Worm (Caenorhabditis elegans) whole organism, young adult: ENCODE measurements around the gene cua-1.

Experiments
- attf-6 ChIP-seq: fragments of 200-800 bp; sonication (Bioruptor generic); IDR thresholded peaks from 2 replicates; pipeline ENCODE4 v1.3.6; 2022; ENCODE audit warnings: missing genetic modification reagents, missing genetic modification characterization, missing compliant biosample characterization
- ceh-100 ChIP-seq: fragments of 200-800 bp; sonication (Bioruptor generic); IDR thresholded peaks from 2 replicates; pipeline ENCODE4 v1.3.6; 2022; ENCODE audit warnings: missing genetic modification reagents, missing genetic modification characterization, missing compliant biosample characterization
- ceh-79 ChIP-seq: sonication (generic microtip); optimal IDR thresholded peaks from 2 replicates; lab custom pipeline; 2017; ENCODE audit warnings: mild to moderate bottlenecking, missing genetic modification characterization, missing compliant biosample characterization
- fkh-3 ChIP-seq: sonication (generic microtip); optimal IDR thresholded peaks from 2 replicates; lab custom pipeline; 2016; ENCODE audit warnings: mild to moderate bottlenecking, missing genetic modification characterization, missing compliant biosample characterization
- him-1 ChIP-seq: sonication (generic microtip); optimal IDR thresholded peaks from 2 replicates; lab custom pipeline; 2016; ENCODE audit warnings: missing genotype, missing genetic modification reagents, missing genetic modification characterization, missing compliant biosample characterization
- hmg-20 ChIP-seq: fragments of 200-800 bp; sonication (Bioruptor generic); IDR thresholded peaks from 2 replicates; pipeline ENCODE4 v1.3.6; 2022; ENCODE audit warnings: missing genetic modification reagents, missing genetic modification characterization, missing compliant biosample characterization
- lin-26 ChIP-seq: fragments of 200-800 bp; sonication (Bioruptor generic); IDR thresholded peaks from 2 replicates; pipeline ENCODE4 v1.3.6; 2022; ENCODE audit warnings: missing genetic modification reagents, missing genetic modification characterization, missing compliant biosample characterization
- madf-8 ChIP-seq: fragments of 200-800 bp; sonication (Bioruptor generic); conservative IDR thresholded peaks from 2 replicates; pipeline ENCODE4 v1.3.6; 2022; ENCODE audit warnings: missing genetic modification reagents, missing genetic modification characterization, missing compliant biosample characterization
- pha-4 ChIP-seq: fragments of 150-350 bp; sonication (generic microtip); optimal IDR thresholded peaks from 2 replicates; lab custom pipeline; 2014; ENCODE audit warnings: missing biosample characterization, missing genetic modification reagents, missing genetic modification characterization
- sdz-38 ChIP-seq: sonication (generic microtip); optimal IDR thresholded peaks from 2 replicates; lab custom pipeline; 2016; ENCODE audit warnings: missing genotype, missing genetic modification characterization, missing compliant biosample characterization
- sea-2 ChIP-seq: fragments of 200-800 bp; sonication (Bioruptor generic); IDR thresholded peaks from 2 replicates; pipeline ENCODE4 v1.3.6; 2022; ENCODE audit warnings: missing genetic modification characterization, missing compliant biosample characterization
- snpc-4 ChIP-seq, 5 experiments: fragments of 150-350 bp in 1 of 5; sonication (generic microtip) in 4 of 5; optimal IDR thresholded peaks; 2 replicates each; lab custom pipeline; 2014 to 2018; ENCODE audit warnings: missing genetic modification characterization in 5 of 5, missing biosample characterization in 3 of 5, antibody characterized with exemption in 2 of 5, mild to moderate bottlenecking in 2 of 5, missing compliant biosample characterization in 2 of 5, missing genotype in 2 of 5, moderate library complexity in 2 of 5, missing genetic modification reagents in 1 of 5
- xnd-1 ChIP-seq: sonication (generic microtip); optimal IDR thresholded peaks from 2 replicates; lab custom pipeline; 2016; ENCODE audit warnings: missing genotype, missing genetic modification reagents, missing genetic modification characterization, missing compliant biosample characterization
- ztf-26 ChIP-seq: sonication (generic microtip); optimal IDR thresholded peaks from 2 replicates; lab custom pipeline; 2017; ENCODE audit warnings: missing genetic modification characterization, missing compliant biosample characterization

DNA sequence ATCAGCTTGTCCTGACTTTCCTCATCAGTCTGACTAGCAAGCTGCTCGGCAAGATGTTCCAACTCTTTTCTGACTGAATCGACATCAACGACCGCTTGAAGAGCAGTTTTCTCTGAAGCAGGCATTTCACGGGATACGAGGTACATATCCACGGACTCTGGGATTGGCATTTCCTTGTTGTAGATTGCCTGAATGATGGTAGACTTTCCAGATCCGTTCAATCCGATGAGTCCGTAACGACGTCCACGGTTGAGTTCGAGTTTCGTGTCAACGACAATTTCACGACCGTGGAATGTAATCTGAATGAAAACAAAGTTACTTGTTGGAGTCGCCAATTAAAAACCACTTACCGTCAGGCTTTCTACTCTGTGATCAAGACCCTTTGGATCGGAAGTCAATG lies 6.4 kb upstream of the cua-1 start:
- no peak for TF ChIP-seq attf-6 (GFP tag; lab: Robert Waterston, UW)
- TF ChIP-seq ceh-79 (tag; lab: Kevin White, UChicago), result no peak
- TF ChIP-seq pha-4 (tag; lab: Kevin White, UChicago), result no peak
- no peak for TF ChIP-seq hmg-20
- TF ChIP-seq sea-2 (GFP tag; lab: Robert Waterston, UW), result no peak
- no peak for TF ChIP-seq snpc-4 (GFP tag; optimal IDR thresholded peaks at IDR 0.05; lab: Kevin White, UChicago)
- TF ChIP-seq snpc-4 (tag; optimal IDR thresholded peaks at IDR 0.05; lab: Kevin White, UChicago), result no peak
- TF ChIP-seq ceh-100, result no peak
- no peak for TF ChIP-seq fkh-3
- no peak for TF ChIP-seq lin-26 (GFP tag; lab: Robert Waterston, UW)
- TF ChIP-seq xnd-1 (tag; lab: Kevin White, UChicago), result no peak
- no peak for TF ChIP-seq ztf-26
- no peak for TF ChIP-seq sdz-38 (tag; lab: Kevin White, UChicago)
- TF ChIP-seq him-1 (tag; lab: Kevin White, UChicago), result no peak
- no peak for TF ChIP-seq madf-8 (GFP tag; lab: Robert Waterston, UW)
